Worm (Caenorhabditis elegans) whole organism, L4 larva: ENCODE results near the gene srlf-4.

Experiments used
- D1046.2 ChIP-seq: fragments of 200-800 bp; sonication (Bioruptor generic); IDR thresholded peaks from 2 replicates; pipeline ENCODE4 v1.3.6; 2022; ENCODE audit warnings: missing genetic modification characterization, missing compliant biosample characterization
- F37D6.2 ChIP-seq: sonication (generic microtip); optimal IDR thresholded peaks from 2 replicates; lab custom pipeline; 2016; ENCODE audit warnings: mild to moderate bottlenecking, missing genetic modification characterization, missing compliant biosample characterization
- F49E8.2 ChIP-seq: sonication (generic microtip); optimal IDR thresholded peaks from 2 replicates; lab custom pipeline; 2016; ENCODE audit warnings: missing compliant biosample characterization, mild to moderate bottlenecking, missing genetic modification characterization, borderline replicate concordance
- R02D3.7 ChIP-seq: fragments of 150-350 bp; sonication (generic microtip); optimal IDR thresholded peaks from 3 replicates; lab custom pipeline; 2014; ENCODE audit warnings: missing biosample characterization, missing genetic modification characterization
- Y48G9A.11 ChIP-seq: fragments of 200-800 bp; sonication (Bioruptor generic); IDR thresholded peaks from 2 replicates; pipeline ENCODE4 v1.3.6; 2022; ENCODE audit warnings: missing genetic modification reagents, missing genetic modification characterization, missing compliant biosample characterization
- Y5F2A.4 ChIP-seq: fragments of 200-800 bp; sonication (Bioruptor generic); optimal IDR thresholded peaks from 2 replicates; lab custom pipeline; 2018; ENCODE audit warnings: mild to moderate bottlenecking, missing genetic modification characterization, missing compliant biosample characterization
- ZK337.2 ChIP-seq: fragments of 200-800 bp; sonication (Bioruptor generic); IDR thresholded peaks from 2 replicates; pipeline ENCODE4 v1.3.6; 2022; ENCODE audit warnings: missing genetic modification reagents, missing genetic modification characterization, missing compliant biosample characterization
- aha-1 ChIP-seq: fragments of 150-350 bp; peaks from one replicate; lab custom pipeline; 2014; ENCODE audit warnings: missing biosample characterization, missing genetic modification characterization
- aly-2 ChIP-seq: sonication (generic microtip); optimal IDR thresholded peaks from 2 replicates; lab custom pipeline; 2018; ENCODE audit warnings: missing biosample characterization, missing genetic modification characterization
- ceh-20 ChIP-seq: fragments of 200-800 bp; sonication (Bioruptor generic); IDR thresholded peaks from 2 replicates; pipeline ENCODE4 v1.3.6; 2022; ENCODE audit warnings: missing genetic modification reagents, missing genetic modification characterization, missing compliant biosample characterization
- ceh-62 ChIP-seq: sonication (generic microtip); optimal IDR thresholded peaks from 2 replicates; lab custom pipeline; 2017; ENCODE audit warnings: missing biosample characterization, missing genetic modification characterization
- ces-1 ChIP-seq: fragments of 150-350 bp; sonication (generic microtip); optimal IDR thresholded peaks from 4 replicates; lab custom pipeline; 2014; ENCODE audit warnings: missing biosample characterization, missing genetic modification reagents, missing genetic modification characterization
- daf-16 ChIP-seq, 3 experiments: sonication (generic microtip); optimal IDR thresholded peaks; 2 replicates each; lab custom pipeline; 2016 to 2017; ENCODE audit warnings: missing genetic modification characterization in 3 of 3, missing genetic modification reagents in 3 of 3, mild to moderate bottlenecking in 2 of 3, missing compliant biosample characterization in 2 of 3, missing biosample characterization in 1 of 3, moderate library complexity in 1 of 3
- daf-19 ChIP-seq: fragments of 200-800 bp; sonication (Bioruptor generic); conservative IDR thresholded peaks from 2 replicates; pipeline ENCODE4 v1.3.6; 2022; ENCODE audit warnings: missing genetic modification characterization, missing compliant biosample characterization
- dmd-6 ChIP-seq: fragments of 200-800 bp; sonication (Bioruptor generic); IDR thresholded peaks from 2 replicates; pipeline ENCODE4 v1.3.6; 2022; ENCODE audit warnings: missing genetic modification reagents, missing genetic modification characterization, missing compliant biosample characterization
- dmd-8 ChIP-seq: fragments of 200-800 bp; sonication (Bioruptor generic); IDR thresholded peaks from 2 replicates; pipeline ENCODE4 v1.3.6; 2022; ENCODE audit warnings: missing genetic modification characterization, missing compliant biosample characterization
- dpl-1 ChIP-seq: fragments of 150-350 bp; optimal IDR thresholded peaks from 2 replicates; lab custom pipeline; 2014; ENCODE audit warnings: missing biosample characterization, missing genetic modification reagents, missing genetic modification characterization
- dve-1 ChIP-seq: sonication (generic microtip); optimal IDR thresholded peaks from 2 replicates; lab custom pipeline; 2017; ENCODE audit warnings: antibody characterized with exemption, mild to moderate bottlenecking, missing genetic modification characterization, missing compliant biosample characterization; ENCODE audit not compliant: insufficient read depth
- egl-27 ChIP-seq: sonication (generic microtip); optimal IDR thresholded peaks from 3 replicates; lab custom pipeline; 2017; ENCODE audit warnings: missing biosample characterization, missing genetic modification reagents, missing genetic modification characterization
- hlh-11 ChIP-seq: fragments of 200-800 bp; sonication (Bioruptor generic); optimal IDR thresholded peaks from 2 replicates; lab custom pipeline; 2018; ENCODE audit warnings: mild to moderate bottlenecking, missing genetic modification characterization, missing compliant biosample characterization
- hlh-30 ChIP-seq: sonication (generic microtip); optimal IDR thresholded peaks from 2 replicates; lab custom pipeline; 2017; ENCODE audit warnings: antibody characterized with exemption, mild to moderate bottlenecking, missing genetic modification characterization, missing compliant biosample characterization; ENCODE audit not compliant: insufficient read depth
- lin-15B ChIP-seq: fragments of 150-350 bp; sonication (generic microtip); optimal IDR thresholded peaks from 3 replicates; lab custom pipeline; 2014; ENCODE audit warnings: missing biosample characterization, missing genetic modification characterization
- mep-1 ChIP-seq: fragments of 150-350 bp; sonication (generic microtip); optimal IDR thresholded peaks from 3 replicates; lab custom pipeline; 2014; ENCODE audit warnings: missing biosample characterization, missing genetic modification characterization
- mes-2 ChIP-seq: sonication (generic microtip); optimal IDR thresholded peaks from 2 replicates; lab custom pipeline; 2016; ENCODE audit warnings: missing genotype, mild to moderate bottlenecking, missing genetic modification characterization, missing compliant biosample characterization; ENCODE audit not compliant: poor library complexity, severe bottlenecking
- nhr-28 ChIP-seq: fragments of 150-350 bp; optimal IDR thresholded peaks from 2 replicates; lab custom pipeline; 2014; ENCODE audit warnings: missing biosample characterization, missing genetic modification characterization
- nhr-41 ChIP-seq: fragments of 200-800 bp; sonication (Bioruptor generic); IDR thresholded peaks from 2 replicates; pipeline ENCODE4 v1.3.6; 2022; ENCODE audit warnings: missing genetic modification reagents, missing genetic modification characterization, missing compliant biosample characterization
- nhr-77 ChIP-seq: fragments of 150-350 bp; optimal IDR thresholded peaks from 2 replicates; lab custom pipeline; 2014; ENCODE audit warnings: missing biosample characterization, missing genetic modification characterization
- php-3 ChIP-seq: fragments of 200-800 bp; sonication (Bioruptor generic); IDR thresholded peaks from 2 replicates; pipeline ENCODE4 v1.3.6; 2022; ENCODE audit warnings: missing genetic modification reagents, missing genetic modification characterization, missing compliant biosample characterization
- pqm-1 ChIP-seq: sonication (generic microtip); optimal IDR thresholded peaks from 2 replicates; lab custom pipeline; 2017; ENCODE audit warnings: missing biosample characterization, missing genetic modification characterization
- saeg-2 ChIP-seq: fragments of 200-800 bp; sonication (Bioruptor generic); IDR thresholded peaks from 2 replicates; pipeline ENCODE4 v1.3.6; 2022; ENCODE audit warnings: missing genetic modification reagents, missing genetic modification characterization, missing compliant biosample characterization
- sdz-12 ChIP-seq: fragments of 200-800 bp; sonication (Bioruptor generic); optimal IDR thresholded peaks from 2 replicates; lab custom pipeline; 2018; ENCODE audit warnings: mild to moderate bottlenecking, missing genetic modification characterization, missing compliant biosample characterization
- set-16 ChIP-seq: fragments of 200-800 bp; sonication (Bioruptor generic); IDR thresholded peaks from 2 replicates; pipeline ENCODE4 v1.3.6; 2022; ENCODE audit warnings: missing genetic modification reagents, missing genetic modification characterization, missing compliant biosample characterization
- spr-1 ChIP-seq: sonication (generic microtip); optimal IDR thresholded peaks from 2 replicates; lab custom pipeline; 2016; ENCODE audit warnings: mild to moderate bottlenecking, missing genetic modification characterization, missing compliant biosample characterization
- tra-1 ChIP-seq: fragments of 200-800 bp; sonication (Bioruptor generic); IDR thresholded peaks from 2 replicates; pipeline ENCODE4 v1.3.6; 2022; ENCODE audit warnings: missing genetic modification reagents, missing genetic modification characterization, missing compliant biosample characterization
- vab-7 ChIP-seq: fragments of 200-800 bp; sonication (Bioruptor generic); IDR thresholded peaks from 2 replicates; pipeline ENCODE4 v1.3.6; 2022; ENCODE audit warnings: missing genetic modification reagents, missing genetic modification characterization, missing compliant biosample characterization
- zag-1 ChIP-seq: fragments of 150-350 bp; optimal IDR thresholded peaks from 2 replicates; lab custom pipeline; 2014; ENCODE audit warnings: missing biosample characterization, missing genetic modification characterization
- zfp-2 ChIP-seq: sonication (generic microtip); optimal IDR thresholded peaks from 2 replicates; lab custom pipeline; 2016; ENCODE audit warnings: mild to moderate bottlenecking, missing genetic modification characterization, missing compliant biosample characterization
- zip-2 ChIP-seq: fragments of 150-350 bp; optimal IDR thresholded peaks from 2 replicates; lab custom pipeline; 2014; ENCODE audit warnings: missing biosample characterization, missing genetic modification characterization
- ztf-11 ChIP-seq: fragments of 150-350 bp; optimal IDR thresholded peaks from 2 replicates; lab custom pipeline; 2014; ENCODE audit warnings: missing biosample characterization, missing genetic modification characterization

srlf-4 gene

DNA sequence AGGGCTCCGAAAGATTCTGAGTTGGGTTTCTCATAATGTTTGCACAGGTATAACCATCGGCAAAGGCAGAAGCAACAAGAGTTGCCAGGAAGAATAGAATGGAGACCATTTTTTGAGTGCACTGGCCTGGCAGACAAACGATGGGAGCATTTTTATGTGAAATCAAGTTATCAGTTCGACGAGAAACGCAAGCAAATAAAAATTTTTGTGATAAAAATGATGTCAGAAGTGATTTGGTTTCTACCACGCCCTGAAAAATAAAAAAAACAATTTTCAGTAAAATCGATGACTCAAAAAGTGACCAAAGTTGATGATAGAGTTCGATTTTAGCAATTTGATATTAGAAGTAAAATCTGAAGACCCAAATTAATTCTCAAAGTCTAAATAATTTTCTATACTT lies 14.4 kb downstream of the srlf-4 start, which contains the start of gene K08D8.4 (continued):
- TF ChIP-seq saeg-2 (GFP tag; lab: Robert Waterston, UW) (no peak), mes-2 (tag; lab: Kevin White, UChicago) (no peak), set-16 (GFP tag; lab: Robert Waterston, UW) (no peak), ceh-20 (no peak), Y5F2A.4 (GFP tag; lab: Kevin White, UChicago) (no peak), ceh-62 (tag; lab: Kevin White, UChicago) (no peak)

- no peak for TF ChIP-seq daf-19
- TF ChIP-seq ZK337.2 (GFP tag; lab: Robert Waterston, UW) = no peak
- peak; percentile 92 for TF ChIP-seq pqm-1 (tag; lab: Kevin White, UChicago)
- TF ChIP-seq daf-16 (GFP tag; optimal IDR thresholded peaks at IDR 0.05; lab: Kevin White, UChicago) = no peak
- peak; percentile 78 for TF ChIP-seq daf-16 (tag; optimal IDR thresholded peaks at IDR 0.05; lab: Kevin White, UChicago)
- no peak for TF ChIP-seq F37D6.2
- TF ChIP-seq vab-7 (GFP tag; lab: Robert Waterston, UW) = no peak
- TF ChIP-seq lin-15B = no peak
- no peak for TF ChIP-seq aly-2 (tag; lab: Kevin White, UChicago)
- no peak for TF ChIP-seq zfp-2 (tag; lab: Kevin White, UChicago)
- TF ChIP-seq dpl-1 (GFP tag; lab: Kevin White, UChicago) = no peak
- no peak for TF ChIP-seq dmd-8 (GFP tag; lab: Robert Waterston, UW)
- no peak for TF ChIP-seq sdz-12 (GFP tag; lab: Kevin White, UChicago)
- TF ChIP-seq nhr-77 (tag; lab: Kevin White, UChicago) = peak; percentile 36
- TF ChIP-seq ces-1 (GFP tag; lab: Kevin White, UChicago) = no peak
- peak; percentile 63 for TF ChIP-seq nhr-28 (tag; lab: Kevin White, UChicago)
- no peak for TF ChIP-seq aha-1
- TF ChIP-seq php-3 (GFP tag; lab: Robert Waterston, UW) = no peak
- TF ChIP-seq tra-1 (GFP tag; lab: Robert Waterston, UW) = no peak
- no peak for TF ChIP-seq zip-2 (tag; lab: Kevin White, UChicago)
- peak; percentile 82 for TF ChIP-seq dmd-6 (GFP tag; lab: Robert Waterston, UW)
- TF ChIP-seq zag-1 (tag; lab: Kevin White, UChicago) = no peak
- no peak for TF ChIP-seq spr-1
- no peak for TF ChIP-seq R02D3.7
- TF ChIP-seq F49E8.2 = no peak
- peak; percentile 41 for TF ChIP-seq hlh-11
- no peak for TF ChIP-seq egl-27
- no peak for TF ChIP-seq D1046.2 (GFP tag; lab: Robert Waterston, UW)
- TF ChIP-seq mep-1 (tag; lab: Kevin White, UChicago) = no peak
- peak; percentile 50 for TF ChIP-seq dve-1 (tag; lab: Kevin White, UChicago)
- TF ChIP-seq Y48G9A.11 (GFP tag; lab: Robert Waterston, UW) = no peak
- TF ChIP-seq hlh-30 = peak; percentile 34
These were observed 17.7 kb downstream of the srlf-4 start, which contains the start of gene K08D8.3 for ce11 chrIV:12906529-12906928. Gene K08D8.3 (minus strand): TSS chrIV:12906659.

- TF ChIP-seq ztf-11 (no peak), nhr-28 (tag; lab: Kevin White, UChicago) (peak; percentile 38), pqm-1 (tag; lab: Kevin White, UChicago) (peak; percentile 71), dve-1 (tag; lab: Kevin White, UChicago) (peak; percentile 44), nhr-41 (no peak), daf-16 (GFP tag; optimal IDR thresholded peaks at IDR 0.05; lab: Kevin White, UChicago) (no peak), daf-16 (tag; optimal IDR thresholded peaks at IDR 0.05; lab: Kevin White, UChicago) (peak; percentile 25), dmd-6 (GFP tag; lab: Robert Waterston, UW) (peak; percentile 12; the same call in 1 of the 2 replicates)
These were observed 20.5 kb downstream of the srlf-4 start for ce11 chrIV:12903687-12904086.
